Worm (Caenorhabditis elegans): ENCODE measurements around the gene H04D03.7.
A peak's percentile ranks its signal among the peaks of the same experiment; 100 is the strongest.

The H04D03.7 gene

DNA sequence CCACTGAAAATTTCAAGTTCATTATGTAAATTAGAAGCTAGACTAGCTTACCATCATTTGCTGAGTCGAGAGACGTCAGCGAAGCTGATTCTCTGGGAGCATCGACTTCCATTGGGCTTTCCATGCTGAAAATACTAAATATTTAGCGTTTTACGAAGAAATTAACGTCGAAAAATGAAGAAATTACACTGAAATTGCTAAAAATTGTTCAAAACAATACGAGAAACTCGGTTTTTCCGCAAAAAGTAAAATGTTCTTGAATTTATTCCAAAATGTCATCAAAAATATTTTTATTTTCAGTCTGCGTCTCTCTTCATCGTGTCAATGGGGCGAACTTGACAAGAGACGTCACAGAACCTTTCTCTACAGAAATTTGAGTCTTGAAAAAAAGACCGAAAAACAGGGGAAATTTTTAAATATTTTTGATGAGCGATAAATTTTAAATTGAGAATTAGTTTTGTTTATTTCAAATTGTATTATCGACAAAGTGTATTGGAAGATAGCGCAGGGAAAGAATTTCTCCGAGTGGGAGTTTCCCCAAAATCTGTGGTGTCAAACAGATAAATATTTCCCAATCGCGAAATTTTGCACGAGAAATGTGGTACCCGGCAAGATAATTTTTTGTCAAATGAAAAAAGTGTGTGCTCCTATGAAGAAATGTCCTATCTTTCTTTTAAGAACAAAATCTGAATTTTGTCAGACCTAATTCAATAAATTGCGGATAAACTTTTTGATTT, 14.0 kb upstream of the H04D03.7 start, which contains the start of gene ecps-1 (continued):
- TF ChIP-seq nhr-179 (tag; optimal IDR thresholded peaks at IDR 0.05) (no peak), ets-4 (GFP tag; optimal IDR thresholded peaks at IDR 0.05) (no peak), Y56A3A.18 (GFP tag; IDR thresholded peaks at IDR 0.05) (no peak), F10E7.11 (tag; optimal IDR thresholded peaks at IDR 0.05) (no peak), let-526 (GFP tag; IDR thresholded peaks at IDR 0.05) (peak; percentile 68; the same call in 1 of the 2 replicates), nfya-1 (tag; optimal IDR thresholded peaks at IDR 0.05; ENCODE audit: borderline replicate concordance, insufficient read depth) (no peak), mel-28 (tag; optimal IDR thresholded peaks at IDR 0.05; ENCODE audit: borderline replicate concordance) (no peak), ztf-18 (tag; optimal IDR thresholded peaks at IDR 0.05) (peak; percentile 61), zfh-2 (GFP tag; conservative IDR thresholded peaks at IDR 0.05) (no peak), ama-1 (optimal IDR thresholded peaks at IDR 0.05) (no peak), ama-1 (GFP tag; optimal IDR thresholded peaks at IDR 0.05) (no peak), F55B11.4 (tag; optimal IDR thresholded peaks at IDR 0.05; ENCODE audit: borderline replicate concordance, insufficient read depth) (no peak), ceh-79 (tag; optimal IDR thresholded peaks at IDR 0.05) (no peak), sea-2 (GFP tag; IDR thresholded peaks at IDR 0.05) (no peak), ceh-40 (GFP tag; IDR thresholded peaks at IDR 0.05) (no peak), rec-8 (tag; optimal IDR thresholded peaks at IDR 0.05) (peak; percentile 6 to 37), snpc-1.1 (tag; optimal IDR thresholded peaks at IDR 0.05; ENCODE audit: insufficient read depth) (peak; percentile 73), dox-1 (GFP tag; IDR thresholded peaks at IDR 0.05) (peak; percentile 93), rpc-1 (optimal IDR thresholded peaks at IDR 0.05) (no peak), rpc-1 (tag; optimal IDR thresholded peaks at IDR 0.05) (no peak), aptf-2 (GFP tag; conservative IDR thresholded peaks at IDR 0.05) (peak; percentile 74; the same call in 1 of the 2 replicates), hmg-1.2 (GFP tag; IDR thresholded peaks at IDR 0.05) (peak; percentile 82), attf-3 (GFP tag; conservative IDR thresholded peaks at IDR 0.05) (peak; percentile 70), nhr-90 (tag; optimal IDR thresholded peaks at IDR 0.05) (no peak), B0336.3 (GFP tag; IDR thresholded peaks at IDR 0.05) (no peak), aptf-3 (GFP tag; IDR thresholded peaks at IDR 0.05) (no peak), madf-8 (GFP tag; conservative IDR thresholded peaks at IDR 0.05) (peak; percentile 68), gei-17 (GFP tag; optimal IDR thresholded peaks at IDR 0.05) (no peak), sptf-2 (GFP tag; optimal IDR thresholded peaks at IDR 0.05) (no peak), Y67H2A.10 (GFP tag; conservative IDR thresholded peaks at IDR 0.05) (peak; percentile 62; the same call in 1 of the 2 replicates), lin-54 (GFP tag; optimal IDR thresholded peaks at IDR 0.05) (peak; percentile 88), F49E8.2 (tag; optimal IDR thresholded peaks at IDR 0.05; ENCODE audit: insufficient read depth) (peak; percentile 84), athp-1 (tag; optimal IDR thresholded peaks at IDR 0.05) (peak; percentile 91), cebp-1 (GFP tag; IDR thresholded peaks at IDR 0.05) (peak; percentile 64), cebp-1 (tag; optimal IDR thresholded peaks at IDR 0.05) (peak; percentile 69), egl-44 (GFP tag; IDR thresholded peaks at IDR 0.05) (no peak), rcor-1 (GFP tag; IDR thresholded peaks at IDR 0.05) (peak; percentile 93), madf-6 (GFP tag; IDR thresholded peaks at IDR 0.05) (peak; percentile 84), F22D6.2 (tag; optimal IDR thresholded peaks at IDR 0.05) (no peak), Y79H2A.3 (GFP tag; conservative IDR thresholded peaks at IDR 0.05) (peak; percentile 79), bed-2 (GFP tag; IDR thresholded peaks at IDR 0.05) (peak; percentile 62; the same call in 1 of the 2 replicates), Y95B8A.8 (GFP tag; IDR thresholded peaks at IDR 0.05) (peak; percentile 82), ceh-91 (GFP tag; IDR thresholded peaks at IDR 0.05) (peak; percentile 86), attf-6 (GFP tag; IDR thresholded peaks at IDR 0.05) (peak; percentile 78; the same call in 1 of the 2 replicates), lsy-27 (tag; optimal IDR thresholded peaks at IDR 0.05; ENCODE audit: borderline replicate concordance, insufficient read depth) (peak; percentile 25), dpff-1 (tag; optimal IDR thresholded peaks at IDR 0.05) (no peak), let-607 (tag; optimal IDR thresholded peaks at IDR 0.05) (peak; percentile 14 to 19)

Measured in whole organism, young adult.